Worm (Caenorhabditis elegans): ENCODE measurements around the gene B0035.18.

Gene B0035.18

ce11 chrIV:11314885-11315284 lies 5.2 kb upstream of the B0035.18 start, which contains the start of the genes B0035.3, B0035.22 and pfd-4 (continued):
- peak; percentile 53 for TF ChIP-seq rnt-1 (tag; optimal IDR thresholded peaks at IDR 0.05)
- TF ChIP-seq che-1 (tag; optimal IDR thresholded peaks at IDR 0.05), result no peak
- TF ChIP-seq tbx-7 (tag; optimal IDR thresholded peaks at IDR 0.05), result peak; percentile 79
- peak; percentile 80 for TF ChIP-seq ref-2 (tag; optimal IDR thresholded peaks at IDR 0.05)
- TF ChIP-seq unc-55 (GFP tag; optimal IDR thresholded peaks at IDR 0.05), result no peak

ce11 chrIV:11315688-11316087 lies 4.4 kb upstream of the B0035.18 start:
- TF ChIP-seq odd-2 (tag; optimal IDR thresholded peaks at IDR 0.05), result no peak
- no peak for TF ChIP-seq madf-2 (tag; optimal IDR thresholded peaks at IDR 0.05)

ce11 chrIV:11316106-11316505 lies 4.0 kb upstream of the B0035.18 start:
- TF ChIP-seq eyg-1 (tag; optimal IDR thresholded peaks at IDR 0.05) (no peak), hlh-6 (tag; optimal IDR thresholded peaks at IDR 0.05) (no peak), ama-1 (optimal IDR thresholded peaks at IDR 0.05) (no peak), hlh-8 (tag; optimal IDR thresholded peaks at IDR 0.05) (no peak), sdc-2 (tag; optimal IDR thresholded peaks at IDR 0.05) (no peak), ceh-48 (tag; optimal IDR thresholded peaks at IDR 0.05) (no peak), ceh-24 (tag; optimal IDR thresholded peaks at IDR 0.05) (no peak), fkh-10 (GFP tag; optimal IDR thresholded peaks at IDR 0.05) (no peak), ceh-6 (GFP tag; optimal IDR thresholded peaks at IDR 0.05) (no peak), ceh-34 (tag; optimal IDR thresholded peaks at IDR 0.05) (no peak), ceh-9 (tag; optimal IDR thresholded peaks at IDR 0.05) (no peak), C38D4.7 (GFP tag; optimal IDR thresholded peaks at IDR 0.05) (no peak), ref-2 (tag; optimal IDR thresholded peaks at IDR 0.05) (no peak), pros-1 (tag; optimal IDR thresholded peaks at IDR 0.05) (no peak), syd-9 (tag; optimal IDR thresholded peaks at IDR 0.05) (no peak), ceh-19 (GFP tag; optimal IDR thresholded peaks at IDR 0.05) (no peak), T23F11.4 (GFP tag; optimal IDR thresholded peaks at IDR 0.05) (no peak), ceh-30 (tag; optimal IDR thresholded peaks at IDR 0.05) (no peak), K09A11.1 (tag; optimal IDR thresholded peaks at IDR 0.05; ENCODE audit: insufficient read depth) (no peak), pha-2 (tag; optimal IDR thresholded peaks at IDR 0.05) (no peak)

DNA sequence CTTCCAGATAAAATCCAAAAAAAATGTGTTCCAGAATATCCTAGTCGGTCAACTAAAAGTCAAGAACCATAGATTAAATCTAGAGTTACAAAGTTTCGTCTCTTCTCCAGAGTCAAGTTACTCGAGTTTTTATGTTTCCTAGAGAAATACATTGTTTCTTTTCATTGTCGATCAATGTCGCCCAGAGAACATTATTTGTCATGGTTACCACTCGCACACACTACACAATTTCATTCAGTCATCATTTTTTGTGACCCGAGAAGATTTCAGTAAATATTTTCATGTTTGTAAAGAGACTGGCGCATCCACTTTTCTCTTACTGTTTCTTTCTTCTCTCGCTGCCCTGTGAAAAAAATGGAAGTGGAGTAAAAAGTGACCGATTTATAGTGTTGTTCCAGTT lies 3.5 kb upstream of the B0035.18 start:
- TF ChIP-seq hlh-15 (tag; optimal IDR thresholded peaks at IDR 0.05), result no peak
- TF ChIP-seq pros-1 (tag; optimal IDR thresholded peaks at IDR 0.05), result no peak
- no peak for TF ChIP-seq ztf-16 (tag; optimal IDR thresholded peaks at IDR 0.05)
- TF ChIP-seq fkh-10 (GFP tag; optimal IDR thresholded peaks at IDR 0.05), result no peak
- no peak for TF ChIP-seq tbx-7 (tag; optimal IDR thresholded peaks at IDR 0.05)

DNA sequence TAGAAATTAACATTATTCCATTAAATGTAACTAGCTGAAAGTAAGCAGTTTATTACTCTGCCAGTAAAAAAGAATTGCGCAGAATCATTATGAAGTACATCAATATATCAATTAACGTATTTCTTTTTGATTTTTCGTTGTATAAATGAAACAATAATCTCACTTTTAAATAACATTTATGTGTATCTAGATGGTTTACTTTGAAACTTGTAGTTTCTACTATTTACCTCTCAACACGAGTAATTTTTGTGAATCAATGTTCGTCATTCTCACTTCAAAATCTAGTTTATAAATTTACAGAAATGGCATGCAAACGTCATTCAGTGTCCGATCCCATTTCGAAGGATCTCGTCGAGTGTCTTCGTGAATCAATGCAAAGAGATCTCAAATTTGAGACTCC lies 3.0 kb upstream of the B0035.18 start, which contains the start of gene gspd-1:
TSS of gene gspd-1 (plus strand) at position 301 of the 400 bp plus-strand sequence.
- TF ChIP-seq rnt-1 (tag; optimal IDR thresholded peaks at IDR 0.05), result no peak
- no peak for TF ChIP-seq pag-3 (tag; optimal IDR thresholded peaks at IDR 0.05; ENCODE audit: borderline replicate concordance)
- no peak for TF ChIP-seq pha-4 (tag; optimal IDR thresholded peaks at IDR 0.05)
- no peak for TF ChIP-seq eyg-1 (tag; optimal IDR thresholded peaks at IDR 0.05)
- no peak for TF ChIP-seq nhr-11 (tag; optimal IDR thresholded peaks at IDR 0.05)
- TF ChIP-seq pat-9 (tag; optimal IDR thresholded peaks at IDR 0.05), result no peak
- TF ChIP-seq fkh-6 (tag; optimal IDR thresholded peaks at IDR 0.05), result no peak
- no peak for TF ChIP-seq ceh-14 (tag; optimal IDR thresholded peaks at IDR 0.05)
- no peak for TF ChIP-seq syd-9 (tag; optimal IDR thresholded peaks at IDR 0.05)
- TF ChIP-seq odd-2 (tag; optimal IDR thresholded peaks at IDR 0.05), result no peak
- TF ChIP-seq nhr-232 (tag; optimal IDR thresholded peaks at IDR 0.05), result no peak
- no peak for TF ChIP-seq ceh-24 (tag; optimal IDR thresholded peaks at IDR 0.05)
